Worm (Caenorhabditis elegans) whole organism, L4 larva: ENCODE measurements around the gene lipl-7.

Source experiments
- ZK546.5 ChIP-seq, 2 experiments: sonication (generic microtip); optimal IDR thresholded peaks; 2 replicates each; lab custom pipeline; 2017; ENCODE audit warnings: missing biosample characterization in 2 of 2, missing genetic modification characterization in 2 of 2
- cey-2 ChIP-seq: sonication (generic microtip); optimal IDR thresholded peaks from 3 replicates; lab custom pipeline; 2017; ENCODE audit warnings: missing genetic modification characterization, mild to moderate bottlenecking, missing compliant biosample characterization, antibody characterized with exemption, borderline replicate concordance; ENCODE audit not compliant: insufficient read depth
- fos-1 ChIP-seq: fragments of 150-350 bp; optimal IDR thresholded peaks from 2 replicates; lab custom pipeline; 2014; ENCODE audit warnings: missing biosample characterization, missing genetic modification characterization
- lin-13 ChIP-seq: fragments of 150-350 bp; optimal IDR thresholded peaks from 2 replicates; lab custom pipeline; 2014; ENCODE audit warnings: missing biosample characterization, missing genetic modification reagents, missing genetic modification characterization
- lin-39 ChIP-seq: fragments of 150-350 bp; optimal IDR thresholded peaks from 2 replicates; lab custom pipeline; 2014; ENCODE audit warnings: missing biosample characterization, missing genetic modification reagents, missing genetic modification characterization
- mdt-29 ChIP-seq: fragments of 200-800 bp; sonication (Bioruptor generic); IDR thresholded peaks from 2 replicates; pipeline ENCODE4 v1.3.6; 2022; ENCODE audit warnings: missing genetic modification reagents, missing genetic modification characterization, missing compliant biosample characterization
- nhr-237 ChIP-seq: sonication (generic microtip); optimal IDR thresholded peaks from 2 replicates; lab custom pipeline; 2017; ENCODE audit warnings: missing biosample characterization, missing genetic modification characterization
- tag-97 ChIP-seq: fragments of 200-800 bp; sonication (Bioruptor generic); IDR thresholded peaks from 2 replicates; pipeline ENCODE4 v1.3.6; 2022; ENCODE audit warnings: missing genetic modification characterization, missing compliant biosample characterization

- no peak for TF ChIP-seq lin-39 (tag; lab: Kevin White, UChicago)
- TF ChIP-seq nhr-237 (tag; lab: Kevin White, UChicago) = no peak
- no peak for TF ChIP-seq lin-13
- no peak for TF ChIP-seq tag-97 (GFP tag; lab: Robert Waterston, UW)
- no peak for TF ChIP-seq fos-1 (tag; lab: Kevin White, UChicago)
- no peak for TF ChIP-seq mdt-29 (GFP tag; lab: Robert Waterston, UW)
- TF ChIP-seq cey-2 (tag; lab: Kevin White, UChicago) = no peak
- no peak for TF ChIP-seq ZK546.5 (tag; optimal IDR thresholded peaks at IDR 0.05; lab: Kevin White, UChicago)
Observed at ce11 chrIV:10197317-10197867, 44.2 kb downstream of the lipl-7 start, which contains the start of gene gon-4.
